Fruit fly (Drosophila melanogaster) whole organism, prepupa: Measurements from ENCODE around the gene Tg.

Source experiments
- CG10669 ChIP-seq: fragments of 200-800 bp; sonication (Bioruptor generic); optimal IDR thresholded peaks from 3 replicates; lab custom pipeline; 2018; ENCODE audit warnings: missing biosample characterization, mild to moderate bottlenecking, missing genetic modification characterization, moderate library complexity
- CG15336 ChIP-seq: fragments of 200-800 bp; sonication (Bioruptor generic); IDR thresholded peaks from 2 replicates; pipeline ENCODE4 v1.3.6; 2022; ENCODE audit warnings: missing biosample characterization, missing genetic modification characterization
- CG16779 ChIP-seq: fragments of 200-800 bp; sonication (Bioruptor generic); optimal IDR thresholded peaks from 3 replicates; lab custom pipeline; 2017; ENCODE audit warnings: missing biosample characterization, mild to moderate bottlenecking, missing genetic modification characterization
- CG7368 ChIP-seq: fragments of 200-800 bp; sonication (Bioruptor generic); optimal IDR thresholded peaks from 3 replicates; lab custom pipeline; 2016; ENCODE audit warnings: missing biosample characterization, missing genetic modification characterization
- CG8319 ChIP-seq: fragments of 200-800 bp; sonication (Bioruptor generic); optimal IDR thresholded peaks from 3 replicates; lab custom pipeline; 2016; ENCODE audit warnings: missing biosample characterization, missing genetic modification characterization
- Gug ChIP-seq: fragments of 200-800 bp; sonication (Bioruptor generic); IDR thresholded peaks from 2 replicates; pipeline ENCODE4 v1.3.6; 2022; ENCODE audit warnings: missing biosample characterization, missing genetic modification characterization
- Hr39 ChIP-seq: fragments of 200-800 bp; sonication (Bioruptor generic); optimal IDR thresholded peaks from 2 replicates; lab custom pipeline; 2016; ENCODE audit warnings: missing biosample characterization, missing genetic modification characterization
- Lpt ChIP-seq: fragments of 200-800 bp; sonication (Bioruptor generic); optimal IDR thresholded peaks from 3 replicates; lab custom pipeline; 2016; ENCODE audit warnings: missing biosample characterization, missing genetic modification characterization
- OdsH ChIP-seq: fragments of 200-800 bp; sonication (Bioruptor generic); optimal IDR thresholded peaks from 3 replicates; lab custom pipeline; 2016; ENCODE audit warnings: missing biosample characterization, missing genetic modification characterization
- dac ChIP-seq: fragments of 200-800 bp; sonication (Bioruptor generic); optimal IDR thresholded peaks from 2 replicates; lab custom pipeline; 2017; ENCODE audit warnings: missing biosample characterization, mild to moderate bottlenecking, missing genetic modification characterization
- esn ChIP-seq: fragments of 200-800 bp; sonication (Bioruptor generic); optimal IDR thresholded peaks from 2 replicates; lab custom pipeline; 2016; ENCODE audit warnings: missing biosample characterization, mild to moderate bottlenecking, missing genetic modification characterization, moderate library complexity
- lz ChIP-seq: fragments of 200-800 bp; sonication (Bioruptor generic); optimal IDR thresholded peaks from 3 replicates; lab custom pipeline; 2016; ENCODE audit warnings: missing biosample characterization, missing genetic modification characterization

DNA sequence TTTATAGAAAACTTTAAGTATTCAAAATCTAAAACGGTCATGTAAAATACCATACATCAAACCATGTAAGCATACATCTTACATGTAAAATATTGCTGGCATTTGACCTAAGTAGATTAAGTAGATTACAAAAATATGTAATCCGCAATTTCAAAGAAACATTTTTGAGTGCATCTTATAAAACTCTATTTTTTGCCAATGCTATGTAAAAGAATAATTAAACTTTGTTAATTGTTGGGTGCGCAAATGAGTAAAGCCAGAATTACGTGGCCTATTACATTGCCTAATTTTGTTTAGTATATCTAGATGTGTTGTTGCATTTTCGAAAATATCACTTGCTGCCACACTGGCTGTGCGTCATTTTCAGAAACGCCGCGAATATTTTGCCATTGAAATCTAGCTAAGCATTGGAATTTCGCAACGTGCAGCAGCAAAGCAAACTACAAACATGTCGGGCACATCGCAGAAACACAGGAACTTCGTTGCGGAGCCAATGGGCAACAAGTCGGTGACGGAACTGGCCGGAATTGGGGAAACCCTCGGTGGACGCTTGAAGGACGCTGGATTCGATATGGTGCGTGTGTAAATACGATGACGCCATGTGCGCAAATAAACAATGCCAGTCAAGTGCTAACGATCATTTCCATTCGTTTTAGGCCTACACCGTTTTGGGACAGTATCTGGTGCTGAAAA is 18.1 kb downstream of the Tg start, which contains the start of gene baf:
- no peak for TF ChIP-seq esn (GFP tag; lab: Kevin White, UChicago)
- TF ChIP-seq CG10669 (GFP tag; lab: Kevin White, UChicago): no peak
- no peak for TF ChIP-seq Hr39 (GFP tag; lab: Kevin White, UChicago)
- no peak for TF ChIP-seq CG8319 (GFP tag; lab: Kevin White, UChicago)
- no peak for TF ChIP-seq OdsH (GFP tag; lab: Kevin White, UChicago)
- TF ChIP-seq CG7368 (GFP tag; lab: Kevin White, UChicago): no peak
- no peak for TF ChIP-seq CG15336 (GFP tag; lab: Robert Waterston, UW)
- no peak for TF ChIP-seq lz (GFP tag; lab: Kevin White, UChicago)
- TF ChIP-seq dac: no peak
- no peak for TF ChIP-seq Gug (GFP tag; lab: Robert Waterston, UW)
- no peak for TF ChIP-seq CG16779 (tag; lab: Kevin White, UChicago)
- TF ChIP-seq Lpt: no peak
